Worm (Caenorhabditis elegans) whole organism, L1 larva: ENCODE measurements around the gene clc-32.
A peak's percentile ranks its signal among the peaks of the same experiment; 100 is the strongest.

Source experiments
- C04F5.9 ChIP-seq: sonication (generic microtip); optimal IDR thresholded peaks from 2 replicates; lab custom pipeline; 2016; ENCODE audit warnings: missing genetic modification characterization, missing compliant biosample characterization
- C16A3.4 ChIP-seq: fragments of 150-350 bp; optimal IDR thresholded peaks from 2 replicates; lab custom pipeline; 2014; ENCODE audit warnings: missing biosample characterization, missing genetic modification characterization
- Y116A8C.19 ChIP-seq: sonication (generic microtip); optimal IDR thresholded peaks from 2 replicates; lab custom pipeline; 2016; ENCODE audit warnings: missing compliant biosample characterization, missing genetic modification characterization, borderline replicate concordance
- aha-1 ChIP-seq: fragments of 150-350 bp; optimal IDR thresholded peaks from 2 replicates; lab custom pipeline; 2014; ENCODE audit warnings: missing biosample characterization, missing genetic modification characterization
- alr-1 ChIP-seq: fragments of 200-800 bp; sonication (Bioruptor generic); optimal IDR thresholded peaks from 2 replicates; lab custom pipeline; 2018; ENCODE audit warnings: borderline replicate concordance, mild to moderate bottlenecking, missing genetic modification characterization, missing compliant biosample characterization
- aly-2 ChIP-seq: fragments of 150-350 bp; optimal IDR thresholded peaks from 2 replicates; lab custom pipeline; 2014; ENCODE audit warnings: missing biosample characterization, missing genetic modification characterization
- ama-1 ChIP-seq: fragments of 150-350 bp; optimal IDR thresholded peaks from 2 replicates; lab custom pipeline; 2014
- ceh-82 ChIP-seq, 3 experiments: fragments of 150-350 bp in 1 of 3; sonication (generic microtip) in 2 of 3; optimal IDR thresholded peaks; 2 replicates each; lab custom pipeline; 2014 to 2017; ENCODE audit warnings: missing biosample characterization in 3 of 3, missing genetic modification characterization in 3 of 3
- ceh-88 ChIP-seq: fragments of 200-800 bp; sonication (Bioruptor generic); IDR thresholded peaks from 2 replicates; pipeline ENCODE4 v1.3.6; 2022; ENCODE audit warnings: missing genetic modification characterization, missing compliant biosample characterization
- efl-1 ChIP-seq, 4 experiments: fragments of 150-350 bp; optimal IDR thresholded peaks in 3 of 4; peaks in 1 of 4; 1 replicate in 1 of 4; 2 replicates in 3 of 4; lab custom pipeline; 2014; ENCODE audit warnings: missing biosample characterization in 2 of 4, missing genetic modification characterization in 2 of 4, missing genetic modification reagents in 2 of 4
- egl-13 ChIP-seq: sonication (generic microtip); optimal IDR thresholded peaks from 2 replicates; lab custom pipeline; 2016; ENCODE audit warnings: missing genotype, missing genetic modification reagents, missing genetic modification characterization, missing compliant biosample characterization
- elt-2 ChIP-seq: sonication (generic microtip); optimal IDR thresholded peaks from 2 replicates; lab custom pipeline; 2016; ENCODE audit warnings: missing genetic modification characterization, mild to moderate bottlenecking, inconsistent platforms, missing compliant biosample characterization, missing genetic modification reagents
- fkh-4 ChIP-seq: sonication (generic microtip); optimal IDR thresholded peaks from 2 replicates; lab custom pipeline; 2016; ENCODE audit warnings: missing compliant biosample characterization, missing genetic modification characterization, borderline replicate concordance
- fkh-8 ChIP-seq: sonication (generic microtip); optimal IDR thresholded peaks from 2 replicates; lab custom pipeline; 2016; ENCODE audit warnings: mild to moderate bottlenecking, missing genetic modification characterization, missing compliant biosample characterization
- isw-1 ChIP-seq: fragments of 200-800 bp; sonication (Bioruptor generic); IDR thresholded peaks from 2 replicates; pipeline ENCODE4 v1.3.6; 2022; ENCODE audit warnings: missing genetic modification characterization, missing compliant biosample characterization
- jun-1 ChIP-seq: fragments of 150-350 bp; optimal IDR thresholded peaks from 2 replicates; lab custom pipeline; 2014; ENCODE audit warnings: missing biosample characterization, missing genetic modification reagents, missing genetic modification characterization
- lin-13 ChIP-seq: fragments of 150-350 bp; optimal IDR thresholded peaks from 2 replicates; lab custom pipeline; 2014; ENCODE audit warnings: missing biosample characterization, missing genetic modification reagents, missing genetic modification characterization
- lin-35 ChIP-seq, 2 experiments: fragments of 150-350 bp; optimal IDR thresholded peaks; 2 replicates each; lab custom pipeline; 2014; ENCODE audit warnings: missing biosample characterization in 2 of 2, missing genetic modification characterization in 2 of 2, missing genetic modification reagents in 2 of 2
- lsy-2 ChIP-seq, 2 experiments: fragments of 150-350 bp; optimal IDR thresholded peaks; 2 replicates each; lab custom pipeline; 2014; ENCODE audit warnings: missing biosample characterization in 2 of 2, missing genetic modification characterization in 2 of 2
- mep-1 ChIP-seq: fragments of 150-350 bp; optimal IDR thresholded peaks from 2 replicates; lab custom pipeline; 2014; ENCODE audit warnings: missing biosample characterization, missing genetic modification characterization
- nhr-11 ChIP-seq: fragments of 150-350 bp; optimal IDR thresholded peaks from 2 replicates; lab custom pipeline; 2014; ENCODE audit warnings: missing biosample characterization, missing genetic modification characterization
- nhr-19 ChIP-seq: fragments of 200-800 bp; sonication (Bioruptor generic); conservative IDR thresholded peaks from 2 replicates; pipeline ENCODE4 v1.3.6; 2022; ENCODE audit warnings: missing genetic modification characterization, missing compliant biosample characterization
- nhr-20 ChIP-seq: sonication (generic microtip); optimal IDR thresholded peaks from 2 replicates; lab custom pipeline; 2016; ENCODE audit warnings: mild to moderate bottlenecking, missing genetic modification characterization, missing compliant biosample characterization
- nhr-84 ChIP-seq: sonication (generic microtip); optimal IDR thresholded peaks from 2 replicates; lab custom pipeline; 2017; ENCODE audit warnings: missing biosample characterization, missing genetic modification characterization
- nhr-90 ChIP-seq: sonication (generic microtip); optimal IDR thresholded peaks from 2 replicates; lab custom pipeline; 2016; ENCODE audit warnings: mild to moderate bottlenecking, missing genetic modification characterization, missing compliant biosample characterization; ENCODE audit not compliant: poor library complexity
- pqm-1 ChIP-seq: sonication (generic microtip); optimal IDR thresholded peaks from 3 replicates; lab custom pipeline; 2017; ENCODE audit warnings: missing biosample characterization, missing genetic modification characterization
- rnt-1 ChIP-seq: sonication (generic microtip); optimal IDR thresholded peaks from 2 replicates; lab custom pipeline; 2016; ENCODE audit warnings: mild to moderate bottlenecking, missing genetic modification characterization, moderate library complexity, missing compliant biosample characterization
- skn-1 ChIP-seq: fragments of 150-350 bp; optimal IDR thresholded peaks from 2 replicates; lab custom pipeline; 2014; ENCODE audit warnings: missing biosample characterization, missing genetic modification characterization
- sox-4 ChIP-seq: sonication (generic microtip); optimal IDR thresholded peaks from 2 replicates; lab custom pipeline; 2016; ENCODE audit warnings: missing genetic modification characterization, missing compliant biosample characterization
- tbx-2 ChIP-seq: sonication (generic microtip); optimal IDR thresholded peaks from 2 replicates; lab custom pipeline; 2016; ENCODE audit warnings: missing genetic modification characterization, missing compliant biosample characterization
- unc-98 ChIP-seq: fragments of 200-800 bp; sonication (Bioruptor generic); IDR thresholded peaks from 2 replicates; pipeline ENCODE4 v1.3.6; 2022; ENCODE audit warnings: missing genetic modification characterization, missing compliant biosample characterization
- xbp-1 ChIP-seq: sonication (generic microtip); optimal IDR thresholded peaks from 2 replicates; lab custom pipeline; 2016; ENCODE audit warnings: missing genetic modification characterization, missing compliant biosample characterization
- zip-4 ChIP-seq: fragments of 200-800 bp; sonication (Bioruptor generic); optimal IDR thresholded peaks from 2 replicates; lab custom pipeline; 2018; ENCODE audit warnings: mild to moderate bottlenecking, missing genetic modification characterization, moderate library complexity, missing compliant biosample characterization
- ztf-11 ChIP-seq, 2 experiments: sonication (generic microtip); optimal IDR thresholded peaks; 2 replicates each; lab custom pipeline; 2016 to 2017; ENCODE audit warnings: missing genetic modification characterization in 2 of 2, missing biosample characterization in 1 of 2, missing compliant biosample characterization in 1 of 2
- ztf-4 ChIP-seq: fragments of 150-350 bp; optimal IDR thresholded peaks from 2 replicates; lab custom pipeline; 2014; ENCODE audit warnings: missing biosample characterization, missing genetic modification characterization

clc-32 gene

ce11 chrV:16148805-16149204 lies 7.8 kb upstream of the clc-32 start, which contains the start of gene F10A3.4:
Gene F10A3.4, plus strand, starts transcription at chrV:16149105.
- TF ChIP-seq egl-13 (tag; lab: Kevin White, UChicago): no peak
- no peak for TF ChIP-seq ztf-4 (tag; lab: Kevin White, UChicago)

- TF ChIP-seq rnt-1 (tag; lab: Kevin White, UChicago) (no peak), alr-1 (tag; lab: Kevin White, UChicago) (no peak), fkh-8 (no peak), ztf-11 (tag; optimal IDR thresholded peaks at IDR 0.05; lab: Kevin White, UChicago) (no peak), fkh-4 (tag; lab: Kevin White, UChicago) (no peak), C16A3.4 (tag; lab: Kevin White, UChicago) (no peak), nhr-20 (no peak), jun-1 (tag; lab: Kevin White, UChicago) (no peak), nhr-90 (no peak), C04F5.9 (tag; lab: Kevin White, UChicago) (no peak), nhr-84 (tag; lab: Kevin White, UChicago) (no peak), nhr-19 (no peak), ceh-88 (GFP tag; lab: Robert Waterston, UW) (no peak), tbx-2 (no peak)
- TF ChIP-seq, all 84 proteins: peak for 0
Observed at ce11 chrV:16145009-16145408, 4.0 kb upstream of the clc-32 start.

ce11 chrV:16143066-16143581 lies 2.2 kb upstream of the clc-32 start, which contains the start of gene fbxa-88:
Gene fbxa-88, minus strand, starts transcription at chrV:16143116.
- TF ChIP-seq pqm-1 (tag; lab: Kevin White, UChicago) (peak; percentile 47), elt-2 (tag; lab: Kevin White, UChicago) (peak; percentile 80), ztf-4 (tag; lab: Kevin White, UChicago) (no peak), nhr-20 (peak; percentile 12)

- TF ChIP-seq unc-98 (GFP tag; lab: Robert Waterston, UW): no peak
- TF ChIP-seq mep-1: no peak
- TF ChIP-seq ceh-82 (tag; optimal IDR thresholded peaks at IDR 0.05; lab: Kevin White, UChicago): no peak
- TF ChIP-seq ama-1 (lab: Kevin White, UChicago): no peak
- TF ChIP-seq xbp-1: no peak
- TF ChIP-seq fkh-8: no peak
- no peak for TF ChIP-seq lin-13 (GFP tag; lab: Kevin White, UChicago)
- TF ChIP-seq lin-35 (GFP tag; optimal IDR thresholded peaks at IDR 0.05; lab: Kevin White, UChicago): no peak
- no peak for TF ChIP-seq lsy-2 (tag; optimal IDR thresholded peaks at IDR 0.05; lab: Kevin White, UChicago)
- no peak for TF ChIP-seq isw-1 (GFP tag; lab: Robert Waterston, UW)
Observed at ce11 chrV:16142371-16142770, 1.4 kb upstream of the clc-32 start, which contains the start of gene fbxa-18. Gene fbxa-18, plus strand, starts transcription at chrV:16142671.

- TF ChIP-seq aly-2 (no peak), efl-1 (optimal IDR thresholded peaks at IDR 0.05; lab: Kevin White, UChicago) (no peak), efl-1 (GFP tag; optimal IDR thresholded peaks at IDR 0.05 in 1 of 2; lab: Kevin White, UChicago) (peak in 1 of 2 experiments; percentile 65), nhr-11 (tag; lab: Kevin White, UChicago) (no peak), aha-1 (no peak), zip-4 (GFP tag; lab: Kevin White, UChicago) (no peak), rnt-1 (tag; lab: Kevin White, UChicago) (no peak), C16A3.4 (tag; lab: Kevin White, UChicago) (no peak), elt-2 (tag; lab: Kevin White, UChicago) (peak; percentile 10), skn-1 (no peak), Y116A8C.19 (tag; lab: Kevin White, UChicago) (no peak), fkh-8 (no peak), sox-4 (tag; lab: Kevin White, UChicago) (no peak), fkh-4 (tag; lab: Kevin White, UChicago) (no peak)
Observed at ce11 chrV:16139529-16139928, 1.4 kb downstream of the clc-32 start, which contains the start of gene clc-11. Gene clc-11, minus strand, starts transcription at chrV:16139629.
